Worm (Caenorhabditis elegans) whole organism, early embryonic: ENCODE measurements around the gene phat-6.

Source experiments
- B0310.2 ChIP-seq: sonication (generic microtip); optimal IDR thresholded peaks from 2 replicates; lab custom pipeline; 2016; ENCODE audit warnings: mild to moderate bottlenecking, missing genetic modification characterization, missing compliant biosample characterization
- ama-1 ChIP-seq: fragments of 150-350 bp; optimal IDR thresholded peaks from 2 replicates; lab custom pipeline; 2014
- tbx-11 ChIP-seq: fragments of 200-800 bp; sonication (Bioruptor generic); IDR thresholded peaks from 2 replicates; pipeline ENCODE4 v1.3.6; 2022; ENCODE audit warnings: missing genetic modification characterization, missing compliant biosample characterization

ce11 chrX:15215272-15215671, 21.1 kb upstream of the phat-6 start:
- no peak for TF ChIP-seq tbx-11 (GFP tag; lab: Robert Waterston, UW)
- TF ChIP-seq ama-1 (lab: Kevin White, UChicago): no peak
- no peak for TF ChIP-seq B0310.2 (tag; lab: Kevin White, UChicago)
